Fruit fly (Drosophila melanogaster): ENCODE results near the gene CG32069.

The CG32069 gene

DNA sequence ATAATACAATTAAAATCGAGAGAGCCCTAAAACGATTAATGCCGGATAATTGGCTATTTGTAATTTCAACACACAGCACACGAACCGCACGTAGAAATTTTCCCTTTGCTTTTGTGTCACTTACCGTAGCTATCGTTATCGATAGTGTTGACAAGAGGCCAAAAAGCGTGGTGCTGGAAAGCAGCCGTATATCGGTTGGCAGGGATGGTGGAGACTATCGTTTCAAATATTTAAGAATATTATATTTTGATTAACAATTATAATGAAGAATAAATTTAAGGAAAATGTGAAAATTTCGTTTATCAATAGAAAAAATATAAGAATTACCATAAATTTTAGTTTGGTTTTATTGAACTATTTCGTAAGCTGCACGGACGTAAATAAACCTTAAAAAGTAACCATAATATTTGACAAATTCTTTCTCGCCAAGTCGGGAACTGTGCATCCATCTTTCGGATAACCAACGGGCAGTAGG is 30.7 kb upstream of the CG32069 start, which contains the start of gene JIL-1 (continued):
- TF ChIP-seq CG2678 (tag; optimal IDR thresholded peaks at IDR 0.05) (peak; percentile 56), CG4854 (GFP tag; optimal IDR thresholded peaks at IDR 0.05) (peak; percentile 48), Hr78 (GFP tag; optimal IDR thresholded peaks at IDR 0.05) (no peak), tna (GFP tag; IDR thresholded peaks at IDR 0.05; ENCODE audit: partially characterized antibody) (peak; percentile 73), CG17328 (GFP tag; IDR thresholded peaks at IDR 0.05) (peak; percentile 64), salm (tag; optimal IDR thresholded peaks at IDR 0.05) (no peak), Atf3 (GFP tag; optimal IDR thresholded peaks at IDR 0.05) (no peak), ssp (GFP tag; IDR thresholded peaks at IDR 0.05) (peak; percentile 57), Lpt (GFP tag; optimal IDR thresholded peaks at IDR 0.05) (no peak), tio (GFP tag; optimal IDR thresholded peaks at IDR 0.05) (no peak), luna (GFP tag; optimal IDR thresholded peaks at IDR 0.05) (no peak), Gug (GFP tag; IDR thresholded peaks at IDR 0.05) (peak; percentile 80), corto (GFP tag; optimal IDR thresholded peaks at IDR 0.05) (no peak), cas (GFP tag; IDR thresholded peaks at IDR 0.05) (peak; percentile 57), Sry-β (GFP tag; optimal IDR thresholded peaks at IDR 0.05) (peak; percentile 4), CG2199 (GFP tag; IDR thresholded peaks at IDR 0.05) (0 out of 3 replicates have a peak, but pooled peaks have one; percentile 26), cwo (GFP tag; optimal IDR thresholded peaks at IDR 0.05) (peak; percentile 17), bsh (GFP tag; optimal IDR thresholded peaks at IDR 0.05) (peak in 1 of 2 experiments; percentile 31), CG12236 (GFP tag; optimal IDR thresholded peaks at IDR 0.05) (no peak), CG10366 (GFP tag; IDR thresholded peaks at IDR 0.05) (peak; percentile 65), CG9876 (GFP tag; optimal IDR thresholded peaks at IDR 0.05) (no peak), Aef1 (GFP tag; IDR thresholded peaks at IDR 0.05) (peak; percentile 47), CG10565 (GFP tag; optimal IDR thresholded peaks at IDR 0.05) (no peak), YL-1 (GFP tag; optimal IDR thresholded peaks at IDR 0.05) (no peak), Antp (GFP tag; optimal IDR thresholded peaks at IDR 0.05) (peak; percentile 31), bbx (GFP tag; IDR thresholded peaks at IDR 0.05; ENCODE audit: partially characterized antibody) (peak; percentile 89), so (GFP tag; IDR thresholded peaks at IDR 0.05) (peak; percentile 28; the same call in 2 of the 3 replicates), odd (GFP tag; optimal IDR thresholded peaks at IDR 0.05) (no peak), CG18599 (GFP tag; optimal IDR thresholded peaks at IDR 0.05) (peak; percentile 72), CG7271 (tag; optimal IDR thresholded peaks at IDR 0.05) (no peak), Abd-B (GFP tag; optimal IDR thresholded peaks at IDR 0.05) (peak; percentile 26), CG34224 (GFP tag; IDR thresholded peaks at IDR 0.05; ENCODE audit: partially characterized antibody) (peak; percentile 83), CG32532 (GFP tag; IDR thresholded peaks at IDR 0.05) (peak; percentile 88), gcm (GFP tag; optimal IDR thresholded peaks at IDR 0.05) (no peak), wor (GFP tag; IDR thresholded peaks at IDR 0.05) (0 out of 2 replicates have a peak, but pooled peaks have one; percentile 11), emc (GFP tag; optimal IDR thresholded peaks at IDR 0.05) (peak; percentile 8), Dek (tag; optimal IDR thresholded peaks at IDR 0.05) (peak; percentile 65), kah (GFP tag; optimal IDR thresholded peaks at IDR 0.05) (no peak), CG11247 (GFP tag; IDR thresholded peaks at IDR 0.05) (peak; percentile 83), crc (GFP tag; optimal IDR thresholded peaks at IDR 0.05) (no peak), CG10959 (GFP tag; IDR thresholded peaks at IDR 0.05) (peak; percentile 56), crp (GFP tag; optimal IDR thresholded peaks at IDR 0.05) (peak in 1 of 2 experiments; percentile 64), Doc2 (GFP tag; IDR thresholded peaks at IDR 0.05) (no peak), CG1832 (GFP tag; optimal IDR thresholded peaks at IDR 0.05) (no peak), HLHmδ (GFP tag; optimal IDR thresholded peaks at IDR 0.05) (peak; percentile 10), CG2889 (GFP tag; IDR thresholded peaks at IDR 0.05) (peak; percentile 63), gce (GFP tag; IDR thresholded peaks at IDR 0.05) (no peak), Blimp-1 (GFP tag; optimal IDR thresholded peaks at IDR 0.05) (peak; percentile 39), en (GFP tag; optimal IDR thresholded peaks at IDR 0.05) (no peak), zen2 (GFP tag; IDR thresholded peaks at IDR 0.05; ENCODE audit: partially characterized antibody) (peak; percentile 38; the same call in 2 of the 3 replicates)
